Worm (Caenorhabditis elegans) whole organism, mixed stage, embryonic: Measurements from ENCODE around the gene glb-14.

Experiments used
- M03D4.4 ChIP-seq: sonication (generic microtip); optimal IDR thresholded peaks from 2 replicates; lab custom pipeline; 2017; ENCODE audit warnings: mild to moderate bottlenecking, missing genetic modification characterization, missing compliant biosample characterization
- bed-3 ChIP-seq: fragments of 200-800 bp; sonication (Bioruptor generic); optimal IDR thresholded peaks from 3 replicates; lab custom pipeline; 2018; ENCODE audit warnings: mild to moderate bottlenecking, missing genetic modification characterization, moderate library complexity, missing compliant biosample characterization
- blmp-1 ChIP-seq: fragments of 150-350 bp; optimal IDR thresholded peaks from 2 replicates; lab custom pipeline; 2014; ENCODE audit warnings: missing biosample characterization, missing genetic modification characterization
- ceh-39 ChIP-seq: fragments of 150-350 bp; optimal IDR thresholded peaks from 2 replicates; lab custom pipeline; 2014; ENCODE audit warnings: missing biosample characterization, missing genetic modification characterization
- ceh-43 ChIP-seq: fragments of 200-800 bp; sonication (Bioruptor generic); optimal IDR thresholded peaks from 2 replicates; lab custom pipeline; 2018; ENCODE audit warnings: mild to moderate bottlenecking, missing genetic modification characterization, moderate library complexity, missing compliant biosample characterization
- ceh-83 ChIP-seq: fragments of 200-800 bp; sonication (Bioruptor generic); optimal IDR thresholded peaks from 2 replicates; lab custom pipeline; 2018; ENCODE audit warnings: mild to moderate bottlenecking, missing genetic modification characterization, missing compliant biosample characterization
- ces-1 ChIP-seq: fragments of 150-350 bp; optimal IDR thresholded peaks from 2 replicates; lab custom pipeline; 2014; ENCODE audit warnings: missing biosample characterization, missing genetic modification reagents, missing genetic modification characterization
- cnd-1 ChIP-seq: fragments of 200-800 bp; sonication (Bioruptor generic); optimal IDR thresholded peaks from 2 replicates; lab custom pipeline; 2018; ENCODE audit warnings: mild to moderate bottlenecking, missing genetic modification characterization, missing compliant biosample characterization
- drap-1 ChIP-seq: fragments of 200-800 bp; sonication (Bioruptor generic); optimal IDR thresholded peaks from 3 replicates; lab custom pipeline; 2018; ENCODE audit warnings: mild to moderate bottlenecking, missing genetic modification characterization, missing compliant biosample characterization
- elt-1 ChIP-seq: sonication (generic microtip); optimal IDR thresholded peaks from 2 replicates; lab custom pipeline; 2017; ENCODE audit warnings: missing genetic modification characterization, mild to moderate bottlenecking, missing compliant biosample characterization, antibody characterized with exemption, moderate library complexity, borderline replicate concordance; ENCODE audit not compliant: insufficient read depth
- elt-3 ChIP-seq: fragments of 150-350 bp; optimal IDR thresholded peaks from 2 replicates; lab custom pipeline; 2014; ENCODE audit warnings: missing biosample characterization, missing genetic modification characterization
- flh-1 ChIP-seq: fragments of 200-800 bp; sonication (Bioruptor generic); optimal IDR thresholded peaks from 2 replicates; lab custom pipeline; 2018; ENCODE audit warnings: mild to moderate bottlenecking, missing genetic modification characterization, moderate library complexity, missing compliant biosample characterization
- ham-2 ChIP-seq: fragments of 200-800 bp; sonication (Bioruptor generic); optimal IDR thresholded peaks from 2 replicates; lab custom pipeline; 2018; ENCODE audit warnings: mild to moderate bottlenecking, missing genetic modification characterization, missing compliant biosample characterization
- hlh-1 ChIP-seq: fragments of 150-350 bp; optimal IDR thresholded peaks from 2 replicates; lab custom pipeline; 2014; ENCODE audit warnings: missing biosample characterization, missing genetic modification reagents, missing genetic modification characterization
- lin-13 ChIP-seq: fragments of 150-350 bp; optimal IDR thresholded peaks from 2 replicates; lab custom pipeline; 2014; ENCODE audit warnings: missing biosample characterization, missing genetic modification characterization
- lin-32 ChIP-seq: fragments of 200-800 bp; sonication (Bioruptor generic); optimal IDR thresholded peaks from 2 replicates; lab custom pipeline; 2018; ENCODE audit warnings: mild to moderate bottlenecking, missing genetic modification characterization, missing compliant biosample characterization
- lsy-2 ChIP-seq: fragments of 150-350 bp; optimal IDR thresholded peaks from 2 replicates; lab custom pipeline; 2014; ENCODE audit warnings: missing biosample characterization, missing genetic modification characterization
- mep-1 ChIP-seq: fragments of 150-350 bp; optimal IDR thresholded peaks from 2 replicates; lab custom pipeline; 2017; ENCODE audit warnings: missing biosample characterization, missing genetic modification reagents, missing genetic modification characterization, inconsistent platforms
- mls-2 ChIP-seq: sonication (generic microtip); optimal IDR thresholded peaks from 2 replicates; lab custom pipeline; 2016; ENCODE audit warnings: mild to moderate bottlenecking, missing genetic modification characterization, moderate library complexity, missing compliant biosample characterization
- nhr-2 ChIP-seq: fragments of 150-350 bp; optimal IDR thresholded peaks from 2 replicates; lab custom pipeline; 2014; ENCODE audit warnings: missing biosample characterization, missing genetic modification characterization
- nhr-237 ChIP-seq: fragments of 150-350 bp; optimal IDR thresholded peaks from 2 replicates; lab custom pipeline; 2014; ENCODE audit warnings: missing biosample characterization, missing genetic modification characterization
- nhr-28 ChIP-seq: fragments of 150-350 bp; optimal IDR thresholded peaks from 2 replicates; lab custom pipeline; 2014; ENCODE audit warnings: missing biosample characterization, missing genetic modification characterization
- nhr-76 ChIP-seq: sonication (generic microtip); optimal IDR thresholded peaks from 2 replicates; lab custom pipeline; 2017; ENCODE audit warnings: missing biosample characterization, missing genetic modification characterization
- pha-4 ChIP-seq: fragments of 150-350 bp; optimal IDR thresholded peaks from 2 replicates; lab custom pipeline; 2018; ENCODE audit warnings: missing biosample characterization, missing genetic modification reagents, missing genetic modification characterization
- sem-2 ChIP-seq: fragments of 200-800 bp; sonication (Bioruptor generic); optimal IDR thresholded peaks from 2 replicates; lab custom pipeline; 2018; ENCODE audit warnings: mild to moderate bottlenecking, missing genetic modification characterization, missing compliant biosample characterization
- snpc-4 ChIP-seq: fragments of 150-350 bp; optimal IDR thresholded peaks from 2 replicates; lab custom pipeline; 2014; ENCODE audit warnings: missing biosample characterization, missing genetic modification characterization
- sptf-1 ChIP-seq: sonication (generic microtip); optimal IDR thresholded peaks from 2 replicates; lab custom pipeline; 2017; ENCODE audit warnings: mild to moderate bottlenecking, missing genetic modification characterization, moderate library complexity, missing compliant biosample characterization
- tbx-8 ChIP-seq: fragments of 200-800 bp; sonication (Bioruptor generic); optimal IDR thresholded peaks from 2 replicates; lab custom pipeline; 2018; ENCODE audit warnings: mild to moderate bottlenecking, missing genetic modification characterization, moderate library complexity, missing compliant biosample characterization
- unc-120 ChIP-seq: sonication (generic microtip); optimal IDR thresholded peaks from 2 replicates; lab custom pipeline; 2017; ENCODE audit warnings: missing genetic modification characterization, missing compliant biosample characterization; ENCODE audit not compliant: poor library complexity, severe bottlenecking
- unc-62 ChIP-seq: fragments of 150-350 bp; optimal IDR thresholded peaks from 2 replicates; lab custom pipeline; 2014; ENCODE audit warnings: missing biosample characterization, missing genetic modification reagents, missing genetic modification characterization
- zip-8 ChIP-seq: fragments of 150-350 bp; optimal IDR thresholded peaks from 2 replicates; lab custom pipeline; 2014; ENCODE audit warnings: missing biosample characterization, missing genetic modification characterization
- ztf-11 ChIP-seq: fragments of 150-350 bp; optimal IDR thresholded peaks from 2 replicates; lab custom pipeline; 2014; ENCODE audit warnings: missing biosample characterization, missing genetic modification characterization

Gene glb-14

ce11 chrV:15533096-15533495 is 11.7 kb downstream of the glb-14 start, which contains the start of gene F21A3.11:
F21A3.11 (minus strand) TSS chrV:15533212.
- no peak for TF ChIP-seq ham-2 (GFP tag; lab: Kevin White, UChicago)
- TF ChIP-seq blmp-1 (tag; lab: Kevin White, UChicago) = no peak
- no peak for TF ChIP-seq mep-1 (tag; lab: Kevin White, UChicago)
- TF ChIP-seq, all 35 proteins: peak for 0

DNA sequence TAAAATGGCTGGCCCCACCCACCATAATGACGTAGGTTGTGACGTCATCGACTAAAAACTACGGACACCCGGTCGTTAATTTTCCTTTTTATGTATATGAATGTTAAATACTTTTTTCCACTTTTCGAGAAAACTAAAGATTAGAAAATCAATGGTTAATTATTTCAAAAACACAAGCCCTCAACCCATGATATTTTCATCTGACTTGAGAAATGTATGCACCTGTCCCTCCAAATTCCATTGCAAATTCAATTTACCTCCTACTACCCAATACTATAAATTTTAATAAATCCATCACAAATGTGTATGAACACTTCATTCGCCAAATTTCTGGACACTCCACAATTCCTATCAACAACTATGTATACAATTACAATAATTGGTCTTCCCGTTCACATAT is 15.7 kb downstream of the glb-14 start, which contains the start of gene srh-276:
Gene srh-276, plus strand, starts transcription at position 301 of the 400 bp plus-strand sequence.
- TF ChIP-seq M03D4.4 (tag; lab: Kevin White, UChicago) (no peak), zip-8 (tag; lab: Kevin White, UChicago) (peak; percentile 74)

DNA sequence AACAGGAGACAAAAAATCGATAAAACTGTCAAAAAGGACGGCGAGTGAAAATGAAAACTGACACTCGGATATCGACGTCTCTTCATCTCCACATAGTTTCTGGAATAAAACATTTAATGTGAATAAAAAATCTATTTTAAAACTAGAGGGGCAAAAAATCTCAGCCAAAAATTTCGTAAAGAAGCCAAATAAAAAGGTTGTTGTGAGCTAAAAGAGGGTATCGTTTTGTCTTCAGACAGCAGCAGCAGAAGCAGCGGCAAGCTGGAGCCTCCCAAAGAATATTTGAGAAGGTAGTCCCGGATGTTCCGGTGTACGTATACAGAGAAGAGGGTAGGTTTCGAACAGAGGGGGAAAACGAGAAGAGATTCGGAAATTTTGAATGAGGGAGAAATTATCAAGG is 22.9 kb downstream of the glb-14 start, which contains the start of gene lgc-31:
Gene lgc-31, minus strand, starts transcription at position 101 of the 400 bp plus-strand sequence.
- no peak for TF ChIP-seq ceh-43 (GFP tag; lab: Kevin White, UChicago)
- TF ChIP-seq hlh-1 (tag; lab: Kevin White, UChicago) = no peak
- TF ChIP-seq ham-2 (GFP tag; lab: Kevin White, UChicago) = no peak
- no peak for TF ChIP-seq elt-3 (tag; lab: Kevin White, UChicago)

DNA sequence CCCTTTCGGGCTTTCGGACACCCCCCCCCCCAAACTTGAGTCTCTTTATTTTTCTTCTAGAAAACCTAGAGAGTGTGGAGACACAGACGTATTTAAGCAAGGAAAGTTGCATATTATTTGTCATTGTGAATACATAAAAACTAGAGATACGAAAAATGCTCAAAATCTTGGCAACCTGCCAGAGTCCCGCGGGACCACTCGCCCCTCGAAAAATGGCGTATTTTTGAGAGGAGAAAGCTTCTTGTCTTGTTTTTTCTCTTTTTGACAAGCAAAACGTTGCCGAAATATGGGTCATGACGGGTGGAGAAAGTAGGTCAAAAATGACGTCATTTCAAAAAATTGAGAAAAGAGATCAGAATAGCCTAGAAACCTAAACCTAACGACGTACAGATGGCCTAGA is 24.4 kb downstream of the glb-14 start:
- no peak for TF ChIP-seq pha-4
- no peak for TF ChIP-seq mep-1 (tag; lab: Kevin White, UChicago)
- no peak for TF ChIP-seq nhr-76
- no peak for TF ChIP-seq lin-32
- TF ChIP-seq hlh-1 (tag; lab: Kevin White, UChicago) = no peak
- TF ChIP-seq nhr-2 (tag; lab: Kevin White, UChicago) = no peak
- TF ChIP-seq elt-1 (tag; lab: Kevin White, UChicago) = no peak
- no peak for TF ChIP-seq lin-13 (tag; lab: Kevin White, UChicago)
- no peak for TF ChIP-seq ceh-39 (tag; lab: Kevin White, UChicago)
- TF ChIP-seq zip-8 (tag; lab: Kevin White, UChicago) = no peak
- no peak for TF ChIP-seq tbx-8 (GFP tag; lab: Kevin White, UChicago)
- TF ChIP-seq ceh-83 (GFP tag; lab: Kevin White, UChicago) = no peak
- TF ChIP-seq, all 35 proteins: peak for 0

DNA sequence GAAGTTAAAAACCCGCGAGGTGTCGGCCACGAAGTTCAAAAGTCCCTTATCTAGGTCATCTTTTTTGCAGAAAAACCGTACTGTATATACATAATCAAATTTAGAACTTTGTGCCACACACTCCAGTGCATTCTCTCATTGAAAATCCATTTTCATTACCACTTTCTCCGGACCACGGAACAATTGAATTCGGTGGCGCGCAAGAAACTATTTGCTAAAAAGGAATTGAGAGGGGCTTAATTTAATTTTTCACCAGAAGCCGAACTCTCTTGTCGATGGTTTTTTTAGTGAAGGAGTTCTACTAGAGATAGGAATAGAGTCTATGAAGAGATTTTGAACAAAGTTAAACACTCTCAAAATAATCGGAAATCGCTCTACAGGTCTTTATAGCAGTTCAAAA is 24.9 kb downstream of the glb-14 start:
- TF ChIP-seq ces-1 (peak; percentile 53), mls-2 (tag; lab: Kevin White, UChicago) (no peak), sem-2 (no peak), unc-62 (no peak), ceh-43 (GFP tag; lab: Kevin White, UChicago) (no peak), unc-120 (no peak), ceh-39 (tag; lab: Kevin White, UChicago) (no peak)

DNA sequence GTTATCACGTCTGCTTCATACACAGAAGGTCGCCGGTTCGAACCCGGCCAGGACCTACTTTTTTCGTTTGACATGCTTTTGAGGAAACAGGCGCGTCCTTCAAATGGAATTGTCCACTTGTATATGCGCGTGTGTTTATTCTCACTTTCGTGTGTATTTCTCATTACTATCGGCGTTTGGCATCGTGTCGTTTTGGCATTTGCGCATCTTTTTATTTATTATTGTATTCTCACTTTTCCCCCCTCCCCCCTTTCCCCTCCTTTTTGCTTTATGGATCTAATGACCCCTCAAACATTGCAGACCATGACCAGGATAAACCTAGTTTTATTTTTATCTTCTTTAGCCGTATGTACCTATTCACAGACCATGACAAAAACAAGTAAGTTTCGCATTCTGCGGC is 27.4 kb downstream of the glb-14 start, which contains the start of gene F21A3.3:
Gene F21A3.3, plus strand, starts transcription at position 301 of the 400 bp plus-strand sequence.
- TF ChIP-seq elt-3 (tag; lab: Kevin White, UChicago) (no peak), nhr-2 (tag; lab: Kevin White, UChicago) (no peak), ztf-11 (no peak), snpc-4 (tag; lab: Kevin White, UChicago) (no peak), lsy-2 (tag; lab: Kevin White, UChicago) (no peak), nhr-237 (tag; lab: Kevin White, UChicago) (no peak), bed-3 (GFP tag; lab: Kevin White, UChicago) (no peak), unc-120 (no peak), ceh-39 (tag; lab: Kevin White, UChicago) (no peak), zip-8 (tag; lab: Kevin White, UChicago) (no peak)

DNA sequence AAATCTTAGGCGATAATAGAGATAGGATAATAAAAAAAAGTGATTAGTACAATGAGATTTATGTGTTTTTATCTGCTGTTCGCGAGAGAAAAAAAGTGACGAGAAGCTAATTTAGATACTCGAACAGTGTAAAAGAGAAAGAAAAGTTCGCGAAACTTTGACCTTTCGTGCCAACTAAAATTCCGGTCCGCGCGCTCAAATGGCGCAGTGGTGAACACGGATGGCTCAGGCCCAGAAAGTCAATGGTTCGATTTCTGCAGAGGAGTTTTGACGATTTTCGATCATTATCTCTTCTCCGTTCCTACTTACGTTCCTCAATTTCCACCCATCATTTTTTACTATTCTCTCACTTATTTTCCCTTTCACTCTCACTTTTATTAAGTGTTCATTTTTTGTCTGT is 28.3 kb downstream of the glb-14 start:
- TF ChIP-seq M03D4.4 (tag; lab: Kevin White, UChicago) (no peak), mep-1 (tag; lab: Kevin White, UChicago) (no peak), ceh-43 (GFP tag; lab: Kevin White, UChicago) (no peak), cnd-1 (no peak), nhr-28 (tag; lab: Kevin White, UChicago) (no peak), elt-1 (tag; lab: Kevin White, UChicago) (no peak), ceh-39 (tag; lab: Kevin White, UChicago) (no peak), nhr-76 (no peak), flh-1 (no peak), drap-1 (GFP tag; lab: Kevin White, UChicago) (no peak), sptf-1 (tag; lab: Kevin White, UChicago) (no peak), nhr-237 (tag; lab: Kevin White, UChicago) (no peak), sem-2 (no peak)
